Fruit fly (Drosophila melanogaster) whole organism, embryonic: ENCODE data around the gene arm.
A peak's percentile ranks its signal among the peaks of the same experiment; 100 is the strongest.

Experiments used
- ATbp ChIP-seq: fragments of 200-800 bp; sonication (Bioruptor generic); optimal IDR thresholded peaks from 2 replicates; lab custom pipeline; 2017; ENCODE audit warnings: missing biosample characterization, mild to moderate bottlenecking, missing genetic modification characterization, missing genetic modification reagents
- CG10267 ChIP-seq: fragments of 200-800 bp; sonication (Bioruptor generic); optimal IDR thresholded peaks from 2 replicates; lab custom pipeline; 2018; ENCODE audit warnings: missing biosample characterization, mild to moderate bottlenecking, missing genetic modification characterization, moderate library complexity
- CG11093 ChIP-seq: fragments of 200-800 bp; sonication (Bioruptor generic); IDR thresholded peaks from 3 replicates; pipeline ENCODE4 v1.3.6; 2022; ENCODE audit warnings: missing biosample characterization, missing genetic modification characterization
- CG12155 ChIP-seq: fragments of 200-800 bp; sonication (Bioruptor generic); optimal IDR thresholded peaks from 3 replicates; lab custom pipeline; 2016; ENCODE audit warnings: missing biosample characterization, missing genetic modification characterization
- CG12769 ChIP-seq: fragments of 200-800 bp; sonication (Bioruptor generic); optimal IDR thresholded peaks from 2 replicates; lab custom pipeline; 2019; ENCODE audit warnings: missing biosample characterization, mild to moderate bottlenecking, missing genetic modification characterization, moderate library complexity
- CG13424 ChIP-seq: fragments of 200-800 bp; sonication (Bioruptor generic); optimal IDR thresholded peaks from 2 replicates; lab custom pipeline; 2019; ENCODE audit warnings: missing biosample characterization, mild to moderate bottlenecking, missing genetic modification characterization, moderate library complexity
- CG13894 ChIP-seq: fragments of 200-800 bp; sonication (Bioruptor generic); optimal IDR thresholded peaks from 3 replicates; lab custom pipeline; 2018; ENCODE audit warnings: missing biosample characterization, mild to moderate bottlenecking, missing genetic modification characterization, moderate library complexity
- CG14441 ChIP-seq: fragments of 200-800 bp; sonication (Bioruptor generic); IDR thresholded peaks from 2 replicates; pipeline ENCODE4 v1.3.6; 2022; ENCODE audit warnings: missing biosample characterization, missing genetic modification characterization
- CG14710 ChIP-seq: fragments of 200-800 bp; sonication (Bioruptor generic); optimal IDR thresholded peaks from 3 replicates; lab custom pipeline; 2019; ENCODE audit warnings: missing biosample characterization, mild to moderate bottlenecking, missing genetic modification characterization, moderate library complexity
- CG15479 ChIP-seq: fragments of 200-800 bp; sonication (Bioruptor generic); optimal IDR thresholded peaks from 3 replicates; lab custom pipeline; 2019; ENCODE audit warnings: missing biosample characterization, mild to moderate bottlenecking, missing genetic modification characterization, moderate library complexity
- CG15601 ChIP-seq: fragments of 200-800 bp; sonication (Bioruptor generic); optimal IDR thresholded peaks from 3 replicates; lab custom pipeline; 2019; ENCODE audit warnings: missing biosample characterization, mild to moderate bottlenecking, missing genetic modification characterization, moderate library complexity
- CG1792 ChIP-seq: fragments of 200-800 bp; sonication (Bioruptor generic); optimal IDR thresholded peaks from 2 replicates; lab custom pipeline; 2016; ENCODE audit warnings: missing biosample characterization, missing genetic modification characterization
- CG2889 ChIP-seq: fragments of 200-800 bp; sonication (Bioruptor generic); IDR thresholded peaks from 3 replicates; pipeline ENCODE4 v1.3.6; 2022; ENCODE audit warnings: missing biosample characterization, missing genetic modification characterization
- CG3281 ChIP-seq: fragments of 200-800 bp; sonication (Bioruptor generic); optimal IDR thresholded peaks from 3 replicates; lab custom pipeline; 2017; ENCODE audit warnings: missing biosample characterization, mild to moderate bottlenecking, missing genetic modification characterization
- CG3407 ChIP-seq: fragments of 200-800 bp; sonication (Bioruptor generic); optimal IDR thresholded peaks from 2 replicates; lab custom pipeline; 2018; ENCODE audit warnings: missing biosample characterization, mild to moderate bottlenecking, missing genetic modification characterization
- CG4424 ChIP-seq: fragments of 200-800 bp; sonication (Bioruptor generic); optimal IDR thresholded peaks from 3 replicates; lab custom pipeline; 2016; ENCODE audit warnings: missing biosample characterization, missing genetic modification characterization
- CG6765 ChIP-seq: fragments of 200-800 bp; sonication (Bioruptor generic); optimal IDR thresholded peaks from 3 replicates; lab custom pipeline; 2017; ENCODE audit warnings: missing biosample characterization, mild to moderate bottlenecking, missing genetic modification characterization
- CG6813 ChIP-seq: fragments of 200-800 bp; sonication (Bioruptor generic); optimal IDR thresholded peaks from 2 replicates; lab custom pipeline; 2017; ENCODE audit warnings: missing biosample characterization, missing genetic modification characterization, mild to moderate bottlenecking, moderate library complexity, missing genetic modification reagents
- CG7372 ChIP-seq: fragments of 200-800 bp; sonication (Bioruptor generic); IDR thresholded peaks from 2 replicates; pipeline ENCODE4 v1.3.6; 2022; ENCODE audit warnings: missing biosample characterization, missing genetic modification characterization
- CG7786 ChIP-seq: fragments of 200-800 bp; sonication (Bioruptor generic); optimal IDR thresholded peaks from 2 replicates; lab custom pipeline; 2016; ENCODE audit warnings: missing biosample characterization, missing genetic modification characterization
- CG8281 ChIP-seq: fragments of 200-800 bp; sonication (Bioruptor generic); optimal IDR thresholded peaks from 2 replicates; lab custom pipeline; 2018; ENCODE audit warnings: missing biosample characterization, mild to moderate bottlenecking, missing genetic modification characterization, moderate library complexity
- CG8388 ChIP-seq: fragments of 200-800 bp; sonication (Bioruptor generic); optimal IDR thresholded peaks from 2 replicates; lab custom pipeline; 2019; ENCODE audit warnings: missing biosample characterization, mild to moderate bottlenecking, missing genetic modification characterization, moderate library complexity
- CG9609 ChIP-seq: fragments of 200-800 bp; sonication (Bioruptor generic); optimal IDR thresholded peaks from 3 replicates; lab custom pipeline; 2016; ENCODE audit warnings: missing biosample characterization, missing genetic modification characterization
- D19A ChIP-seq: fragments of 200-800 bp; optimal IDR thresholded peaks from 3 replicates; lab custom pipeline; 2019; ENCODE audit warnings: missing biosample characterization, mild to moderate bottlenecking, missing genetic modification characterization, moderate library complexity
- Dad ChIP-seq: fragments of 200-800 bp; sonication (Bioruptor generic); optimal IDR thresholded peaks from 3 replicates; lab custom pipeline; 2016; ENCODE audit warnings: missing biosample characterization, missing genetic modification characterization
- Doc3 ChIP-seq: fragments of 200-800 bp; sonication (Bioruptor generic); IDR thresholded peaks from 3 replicates; pipeline ENCODE4 v1.3.6; 2022; ENCODE audit warnings: missing biosample characterization, missing genetic modification characterization; ENCODE audit not compliant: partially characterized antibody
- Ets97D ChIP-seq: fragments of 200-800 bp; sonication (Bioruptor generic); optimal IDR thresholded peaks from 3 replicates; lab custom pipeline; 2016; ENCODE audit warnings: missing biosample characterization, missing genetic modification characterization
- Hsf ChIP-seq: fragments of 200-800 bp; sonication (Bioruptor generic); optimal IDR thresholded peaks from 3 replicates; lab custom pipeline; 2016; ENCODE audit warnings: missing biosample characterization, missing genetic modification characterization
- Lpt ChIP-seq: fragments of >200 bp; optimal IDR thresholded peaks from 2 replicates; lab custom pipeline; 2018; ENCODE audit warnings: missing biosample characterization, missing genetic modification characterization
- NK7.1 ChIP-seq: fragments of 200-800 bp; sonication (Bioruptor generic); optimal IDR thresholded peaks from 3 replicates; lab custom pipeline; 2016; ENCODE audit warnings: missing biosample characterization, missing genetic modification characterization
- aop ChIP-seq: fragments of 200-800 bp; sonication (Bioruptor generic); IDR thresholded peaks from 2 replicates; pipeline ENCODE4 v1.3.6; 2022; ENCODE audit warnings: missing biosample characterization, missing genetic modification characterization
- cwo ChIP-seq: fragments of 200-800 bp; sonication (Bioruptor generic); optimal IDR thresholded peaks from 3 replicates; lab custom pipeline; 2017; ENCODE audit warnings: missing biosample characterization, missing genetic modification characterization, mild to moderate bottlenecking, moderate library complexity, missing genetic modification reagents
- dati ChIP-seq: fragments of 200-800 bp; sonication (Bioruptor generic); IDR thresholded peaks from 2 replicates; pipeline ENCODE4 v1.3.6; 2022; ENCODE audit warnings: missing biosample characterization, missing genetic modification characterization
- dimm ChIP-seq: fragments of 200-800 bp; sonication (Bioruptor generic); IDR thresholded peaks from 2 replicates; pipeline ENCODE4 v1.3.6; 2022; ENCODE audit warnings: missing biosample characterization, missing genetic modification characterization
- dysf ChIP-seq: fragments of 200-800 bp; sonication (Bioruptor generic); IDR thresholded peaks from 3 replicates; pipeline ENCODE4 v1.3.6; 2022; ENCODE audit warnings: missing biosample characterization, missing genetic modification characterization
- ems ChIP-seq: fragments of 200-800 bp; sonication (Bioruptor generic); optimal IDR thresholded peaks from 3 replicates; lab custom pipeline; 2016; ENCODE audit warnings: missing biosample characterization, missing genetic modification characterization
- fd3F ChIP-seq: fragments of 200-800 bp; sonication (Bioruptor generic); optimal IDR thresholded peaks from 2 replicates; lab custom pipeline; 2018; ENCODE audit warnings: missing biosample characterization, mild to moderate bottlenecking, missing genetic modification characterization, moderate library complexity
- gro ChIP-seq: fragments of 200-800 bp; sonication (Bioruptor generic); optimal IDR thresholded peaks from 2 replicates; lab custom pipeline; 2016; ENCODE audit warnings: missing biosample characterization, missing genetic modification characterization
- insv ChIP-seq, 2 experiments: fragments of 200-800 bp; sonication (Bioruptor generic); optimal IDR thresholded peaks; 3 replicates each; lab custom pipeline; 2016 to 2018; ENCODE audit warnings: missing biosample characterization in 2 of 2, missing genetic modification characterization in 2 of 2
- jing ChIP-seq: fragments of 200-800 bp; sonication (Bioruptor generic); optimal IDR thresholded peaks from 2 replicates; lab custom pipeline; 2018; ENCODE audit warnings: missing biosample characterization, mild to moderate bottlenecking, missing genetic modification characterization
- kah ChIP-seq: fragments of 200-800 bp; sonication (Bioruptor generic); optimal IDR thresholded peaks from 2 replicates; lab custom pipeline; 2018; ENCODE audit warnings: missing biosample characterization, mild to moderate bottlenecking, missing genetic modification characterization
- lmd ChIP-seq: fragments of 200-800 bp; sonication (Bioruptor generic); IDR thresholded peaks from 2 replicates; pipeline ENCODE4 v1.3.6; 2022; ENCODE audit warnings: missing biosample characterization, missing genetic modification characterization
- peb ChIP-seq: fragments of 200-800 bp; sonication (Bioruptor generic); IDR thresholded peaks from 2 replicates; pipeline ENCODE4 v1.3.6; 2022; ENCODE audit warnings: missing biosample characterization, missing genetic modification characterization
- ro ChIP-seq: fragments of 200-800 bp; sonication (Bioruptor generic); IDR thresholded peaks from 2 replicates; pipeline ENCODE4 v1.3.6; 2022; ENCODE audit warnings: missing biosample characterization, missing genetic modification characterization
- seq ChIP-seq: fragments of 200-800 bp; sonication (Bioruptor generic); IDR thresholded peaks from 2 replicates; pipeline ENCODE4 v1.3.6; 2022; ENCODE audit warnings: missing biosample characterization, missing genetic modification characterization
- stc ChIP-seq: fragments of 200-800 bp; sonication (Bioruptor generic); IDR thresholded peaks from 2 replicates; pipeline ENCODE4 v1.3.6; 2022; ENCODE audit warnings: missing biosample characterization, missing genetic modification characterization
- tin ChIP-seq: fragments of 200-800 bp; sonication (Bioruptor generic); optimal IDR thresholded peaks from 3 replicates; lab custom pipeline; 2016; ENCODE audit warnings: missing biosample characterization, missing genetic modification characterization
- trem ChIP-seq: fragments of 200-800 bp; optimal IDR thresholded peaks from 3 replicates; lab custom pipeline; 2019; ENCODE audit warnings: missing biosample characterization, mild to moderate bottlenecking, missing genetic modification characterization, moderate library complexity
- tx ChIP-seq: fragments of 200-800 bp; sonication (Bioruptor generic); optimal IDR thresholded peaks from 2 replicates; lab custom pipeline; 2016; ENCODE audit warnings: missing biosample characterization, missing genetic modification characterization
- wdn ChIP-seq: fragments of 200-800 bp; sonication (Bioruptor generic); IDR thresholded peaks from 2 replicates; pipeline ENCODE4 v1.3.6; 2022; ENCODE audit warnings: missing biosample characterization, missing genetic modification characterization
- zfh1 ChIP-seq: fragments of 200-800 bp; sonication (Bioruptor generic); IDR thresholded peaks from 3 replicates; pipeline ENCODE4 v1.3.6; 2022; ENCODE audit warnings: missing biosample characterization, missing genetic modification characterization

The arm gene

dm6 chrX:1854070-1854469 is 46.4 kb downstream of the arm start (continued):
- TF ChIP-seq Hsf (no peak), dysf (GFP tag; lab: Robert Waterston, UW) (peak; percentile 65; the same call in 1 of the 3 replicates), ATbp (GFP tag; lab: Kevin White, UChicago) (peak; percentile 67), CG12155 (GFP tag; lab: Kevin White, UChicago) (peak; percentile 6), peb (GFP tag; lab: Robert Waterston, UW) (no peak), CG6765 (GFP tag; lab: Kevin White, UChicago) (peak; percentile 93), CG13424 (tag; lab: Kevin White, UChicago) (peak; percentile 24), CG14710 (tag; lab: Kevin White, UChicago) (no peak), fd3F (GFP tag; lab: Kevin White, UChicago) (peak; percentile 69), dimm (peak; percentile 43; the same call in 1 of the 2 replicates), CG12769 (peak; percentile 85), ro (no peak), trem (tag; lab: Kevin White, UChicago) (no peak), stc (GFP tag; lab: Robert Waterston, UW) (0 out of 2 replicates have a peak, but pooled peaks have one; percentile 9), CG3281 (GFP tag; lab: Kevin White, UChicago) (peak; percentile 86), aop (GFP tag; lab: Robert Waterston, UW) (no peak), zfh1 (GFP tag; lab: Robert Waterston, UW) (peak; percentile 17; the same call in 1 of the 3 replicates), cwo (peak; percentile 80), CG6813 (GFP tag; lab: Kevin White, UChicago) (peak; percentile 92), insv (GFP tag; optimal IDR thresholded peaks at IDR 0.05; lab: Kevin White, UChicago) (peak in 1 of 2 experiments; percentile 51), ems (peak; percentile 31), D19A (no peak), CG1792 (GFP tag; lab: Kevin White, UChicago) (peak; percentile 57), seq (peak; percentile 88), Doc3 (no peak), CG9609 (GFP tag; lab: Kevin White, UChicago) (no peak), CG10267 (tag; lab: Kevin White, UChicago) (no peak), gro (GFP tag; lab: Kevin White, UChicago) (peak; percentile 80), CG8281 (tag; lab: Kevin White, UChicago) (no peak), jing (GFP tag; lab: Kevin White, UChicago) (no peak), Dad (GFP tag; lab: Kevin White, UChicago) (peak; percentile 15), wdn (GFP tag; lab: Robert Waterston, UW) (peak; percentile 60; the same call in 1 of the 2 replicates), lmd (GFP tag; lab: Robert Waterston, UW) (no peak; the same call in 1 of the 2 replicates), CG15601 (tag; lab: Kevin White, UChicago) (no peak), CG15479 (no peak), Ets97D (peak; percentile 12), CG7786 (peak; percentile 23), Lpt (GFP tag; lab: Kevin White, UChicago) (no peak), CG8388 (GFP tag; lab: Kevin White, UChicago) (no peak), dati (no peak), kah (GFP tag; lab: Kevin White, UChicago) (no peak), CG11093 (no peak), CG4424 (GFP tag; lab: Kevin White, UChicago) (no peak), CG2889 (GFP tag; lab: Robert Waterston, UW) (peak; percentile 65; the same call in 2 of the 3 replicates), tx (GFP tag; lab: Kevin White, UChicago) (peak; percentile 32), CG13894 (tag; lab: Kevin White, UChicago) (peak; percentile 83), CG3407 (peak; percentile 9), NK7.1 (GFP tag; lab: Kevin White, UChicago) (peak; percentile 64), CG7372 (0 out of 2 replicates have a peak, but pooled peaks have one; percentile 14), CG14441 (GFP tag; lab: Robert Waterston, UW) (peak; percentile 55; the same call in 1 of the 2 replicates), tin (GFP tag; lab: Kevin White, UChicago) (no peak)
